Worm (Caenorhabditis elegans): ENCODE data around the gene ppm-1.H.

The ppm-1.H gene

DNA sequence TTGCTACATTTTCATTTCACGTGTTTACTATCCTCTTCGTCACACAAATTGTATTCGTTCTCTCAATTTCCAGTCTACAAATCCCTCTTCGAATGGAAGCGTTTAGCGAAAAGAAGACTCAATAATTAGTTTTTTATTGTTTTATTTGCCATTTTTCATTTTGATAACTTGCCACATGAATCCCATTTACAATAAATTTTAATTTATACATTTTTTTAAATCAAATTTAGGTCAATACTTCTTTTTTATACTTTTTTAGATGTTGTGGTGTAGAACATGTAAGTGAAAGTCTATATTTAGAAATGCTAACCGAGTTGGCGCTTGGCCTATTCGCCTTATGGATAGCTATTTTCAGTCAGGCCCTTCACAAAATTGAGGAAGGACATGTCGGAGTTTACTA is 19.5 kb upstream of the ppm-1.H start, which contains the start of gene erl-1:
erl-1 (plus strand) TSS at position 301 of the 400 bp plus-strand sequence.
- no peak for TF ChIP-seq pha-4 (tag; optimal IDR thresholded peaks at IDR 0.05)
- no peak for TF ChIP-seq ceh-83 (GFP tag; optimal IDR thresholded peaks at IDR 0.05)
- TF ChIP-seq elt-1 (tag; optimal IDR thresholded peaks at IDR 0.05; ENCODE audit: borderline replicate concordance, insufficient read depth): no peak
- no peak for TF ChIP-seq M03D4.4 (tag; optimal IDR thresholded peaks at IDR 0.05)
- no peak for TF ChIP-seq ceh-39 (tag; optimal IDR thresholded peaks at IDR 0.05)
- no peak for TF ChIP-seq nhr-2 (tag; optimal IDR thresholded peaks at IDR 0.05)

DNA sequence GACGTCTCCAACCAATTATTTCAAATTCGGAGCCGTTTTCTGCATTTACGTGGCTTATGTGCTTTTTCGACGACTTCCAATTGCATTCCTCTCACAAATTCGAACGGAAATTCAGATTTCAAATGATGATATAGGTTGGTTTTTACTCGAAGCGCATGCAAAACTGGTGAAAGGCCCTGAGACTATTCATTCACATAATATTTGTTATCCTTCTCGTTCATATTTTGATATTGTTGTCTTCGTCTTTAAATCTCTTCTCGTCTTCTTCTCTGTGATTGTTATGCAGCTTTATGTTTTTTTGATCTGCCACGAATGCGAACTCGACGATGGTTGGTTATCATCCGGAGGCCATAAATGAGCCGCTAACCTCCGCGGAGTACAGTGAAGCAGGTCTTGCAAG is 14.8 kb upstream of the ppm-1.H start, which contains the start of gene hpo-12:
hpo-12 (plus strand) TSS at position 301 of the 400 bp plus-strand sequence.
- TF ChIP-seq unc-62 (GFP tag; optimal IDR thresholded peaks at IDR 0.05) (no peak), mep-1 (tag; optimal IDR thresholded peaks at IDR 0.05) (no peak), nhr-76 (tag; optimal IDR thresholded peaks at IDR 0.05) (no peak), cnd-1 (tag; optimal IDR thresholded peaks at IDR 0.05) (no peak), ztf-11 (tag; optimal IDR thresholded peaks at IDR 0.05) (no peak), ceh-39 (tag; optimal IDR thresholded peaks at IDR 0.05) (no peak)

DNA sequence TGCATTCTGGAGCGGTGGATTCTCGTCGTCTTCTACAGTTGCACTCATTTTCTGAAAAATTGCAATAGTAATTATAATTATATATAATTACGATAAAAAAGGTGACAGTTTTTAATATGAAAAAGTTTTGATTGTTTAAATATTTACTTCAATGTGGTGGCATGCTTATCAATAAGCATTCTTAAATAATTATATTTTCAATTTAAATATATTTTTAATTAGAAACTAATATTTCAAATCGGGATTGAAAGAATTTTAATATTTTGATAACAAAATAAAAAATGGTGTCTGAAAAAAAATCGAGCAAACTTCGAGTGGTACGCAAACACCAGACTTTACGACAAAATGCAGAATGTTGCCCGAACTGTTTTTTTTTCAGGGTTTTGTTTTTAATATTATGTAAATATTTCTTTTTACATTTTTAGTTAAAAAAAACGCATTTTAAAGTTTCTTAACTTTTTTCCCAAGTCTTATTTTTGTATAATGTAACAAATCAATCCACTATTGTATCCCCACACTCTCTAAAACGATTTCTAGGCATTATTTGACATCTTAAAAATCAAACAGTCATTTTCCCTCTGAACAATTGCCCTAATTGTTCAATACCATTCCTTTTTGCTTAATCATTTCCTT is 14.2 kb upstream of the ppm-1.H start, which contains the start of the genes C42C1.12 and C42C1.19:
C42C1.12 (minus strand) TSS at position 51 of the 633 bp plus-strand sequence.
C42C1.19 (plus strand) TSS at position 583 of the 633 bp plus-strand sequence.
- no peak for TF ChIP-seq bed-3 (GFP tag; optimal IDR thresholded peaks at IDR 0.05)
- TF ChIP-seq ces-1 (GFP tag; optimal IDR thresholded peaks at IDR 0.05): peak; percentile 3
- TF ChIP-seq mep-1 (tag; optimal IDR thresholded peaks at IDR 0.05): no peak
- no peak for TF ChIP-seq elt-1 (tag; optimal IDR thresholded peaks at IDR 0.05; ENCODE audit: borderline replicate concordance, insufficient read depth)
- peak; percentile 41 for TF ChIP-seq ceh-43 (GFP tag; optimal IDR thresholded peaks at IDR 0.05)
- TF ChIP-seq lsy-2 (tag; optimal IDR thresholded peaks at IDR 0.05): peak; percentile 35

DNA sequence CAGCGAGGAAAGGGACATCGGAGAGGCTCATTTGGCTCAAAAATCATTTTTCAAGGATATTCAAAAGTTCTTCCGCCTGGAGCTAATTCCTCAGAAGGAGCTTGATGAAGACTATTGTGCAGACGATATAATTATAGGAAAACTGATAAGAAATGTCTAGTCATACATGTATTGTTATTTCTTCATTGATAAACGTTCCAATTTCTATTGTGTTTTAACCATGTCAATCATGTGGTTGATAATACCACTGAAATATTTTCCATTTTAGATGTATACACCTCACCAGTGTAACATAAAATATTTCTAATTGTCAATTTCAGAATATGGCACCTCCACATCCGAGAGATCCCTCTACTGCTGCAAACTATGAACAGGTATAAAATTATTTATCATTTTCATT is 11.2 kb upstream of the ppm-1.H start, which contains the start of gene ltah-1.1:
ltah-1.1 (plus strand) TSS at position 283 of the 400 bp plus-strand sequence.
- TF ChIP-seq M03D4.4 (tag; optimal IDR thresholded peaks at IDR 0.05): no peak
- no peak for TF ChIP-seq ces-1 (GFP tag; optimal IDR thresholded peaks at IDR 0.05)
- TF ChIP-seq bed-3 (GFP tag; optimal IDR thresholded peaks at IDR 0.05): no peak
- no peak for TF ChIP-seq flh-1 (GFP tag; optimal IDR thresholded peaks at IDR 0.05)
- no peak for TF ChIP-seq unc-62 (GFP tag; optimal IDR thresholded peaks at IDR 0.05)
- TF ChIP-seq lsy-2 (tag; optimal IDR thresholded peaks at IDR 0.05): no peak
- no peak for TF ChIP-seq sptf-1 (tag; optimal IDR thresholded peaks at IDR 0.05)
- TF ChIP-seq ham-2 (GFP tag; optimal IDR thresholded peaks at IDR 0.05): no peak
- TF ChIP-seq mab-5 (tag; optimal IDR thresholded peaks at IDR 0.05): no peak
- TF ChIP-seq zip-8 (tag; optimal IDR thresholded peaks at IDR 0.05): no peak
- TF ChIP-seq cnd-1 (tag; optimal IDR thresholded peaks at IDR 0.05): no peak
- no peak for TF ChIP-seq nhr-28 (tag; optimal IDR thresholded peaks at IDR 0.05)
- no peak for TF ChIP-seq hlh-1 (tag; optimal IDR thresholded peaks at IDR 0.05)
- no peak for TF ChIP-seq blmp-1 (tag; optimal IDR thresholded peaks at IDR 0.05)
- TF ChIP-seq mls-2 (tag; optimal IDR thresholded peaks at IDR 0.05): no peak
- TF ChIP-seq sem-2 (GFP tag; optimal IDR thresholded peaks at IDR 0.05): no peak

DNA sequence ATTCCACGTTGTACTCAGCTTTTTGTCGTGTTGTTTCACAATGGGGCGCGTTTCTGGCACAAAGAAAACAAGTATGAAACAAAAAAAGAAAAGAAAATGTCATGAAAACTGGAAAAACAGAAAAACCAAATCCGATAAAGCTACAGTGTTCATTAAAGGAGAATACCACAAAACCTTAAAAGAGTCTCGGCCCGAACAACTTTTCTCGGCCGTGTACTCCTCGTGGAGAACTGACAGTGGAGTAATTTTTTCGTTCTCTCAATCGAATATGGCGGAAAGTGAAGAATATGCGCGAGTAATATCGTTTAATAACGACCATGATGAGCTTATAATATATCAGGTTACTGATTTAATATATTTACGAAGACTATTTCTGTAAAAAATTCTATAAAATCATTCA is 10.4 kb upstream of the ppm-1.H start, which contains the start of the genes tag-335 and vkmt-1:
tag-335 (minus strand) TSS at position 88 of the 400 bp plus-strand sequence.
vkmt-1 (plus strand) TSS at position 219 of the 400 bp plus-strand sequence.
- TF ChIP-seq nhr-237 (tag; optimal IDR thresholded peaks at IDR 0.05) (no peak), cnd-1 (tag; optimal IDR thresholded peaks at IDR 0.05) (no peak), pha-4 (tag; optimal IDR thresholded peaks at IDR 0.05) (no peak), M03D4.4 (tag; optimal IDR thresholded peaks at IDR 0.05) (no peak), nhr-12 (tag; optimal IDR thresholded peaks at IDR 0.05) (no peak), snpc-4 (tag; optimal IDR thresholded peaks at IDR 0.05) (no peak), lsy-2 (tag; optimal IDR thresholded peaks at IDR 0.05) (no peak), elt-1 (tag; optimal IDR thresholded peaks at IDR 0.05; ENCODE audit: borderline replicate concordance, insufficient read depth) (no peak), ham-2 (GFP tag; optimal IDR thresholded peaks at IDR 0.05) (no peak), ztf-11 (tag; optimal IDR thresholded peaks at IDR 0.05) (no peak), ceh-83 (GFP tag; optimal IDR thresholded peaks at IDR 0.05) (no peak)

DNA sequence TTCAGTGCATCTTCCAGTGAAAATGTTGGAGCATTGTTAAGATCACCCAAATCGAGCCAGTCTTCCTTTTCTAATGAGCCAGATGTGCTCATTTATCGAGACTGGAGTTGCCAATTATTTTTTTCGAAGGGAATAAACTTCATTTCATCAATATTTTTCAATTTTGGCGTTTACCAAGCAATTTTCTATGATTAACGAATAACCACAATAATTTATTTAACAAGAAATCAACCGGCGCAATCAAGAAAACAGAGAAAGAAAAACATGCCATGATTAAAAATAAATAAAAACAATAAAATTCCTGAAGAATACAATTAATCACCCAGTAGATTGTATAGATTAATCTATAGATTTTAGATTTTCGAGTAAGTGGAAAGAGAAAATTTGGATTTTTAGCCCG is 7.8 kb upstream of the ppm-1.H start, which contains the start of gene vps-8:
vps-8 (minus strand) TSS at position 101 of the 400 bp plus-strand sequence.
- TF ChIP-seq snpc-4 (tag; optimal IDR thresholded peaks at IDR 0.05) (no peak), blmp-1 (tag; optimal IDR thresholded peaks at IDR 0.05) (no peak), elt-3 (tag; optimal IDR thresholded peaks at IDR 0.05) (no peak)
